Worm (Caenorhabditis elegans) whole organism, L1 larva: Measurements from ENCODE around the gene Y48A6C.4.
A peak's percentile ranks its signal among the peaks of the same experiment; 100 is the strongest.

Experiments used
- C04F5.9 ChIP-seq: sonication (generic microtip); optimal IDR thresholded peaks from 2 replicates; lab custom pipeline; 2016; ENCODE audit warnings: missing genetic modification characterization, missing compliant biosample characterization
- C16A3.4 ChIP-seq: fragments of 150-350 bp; optimal IDR thresholded peaks from 2 replicates; lab custom pipeline; 2014; ENCODE audit warnings: missing biosample characterization, missing genetic modification characterization
- aha-1 ChIP-seq: fragments of 150-350 bp; optimal IDR thresholded peaks from 2 replicates; lab custom pipeline; 2014; ENCODE audit warnings: missing biosample characterization, missing genetic modification characterization
- aly-2 ChIP-seq: fragments of 150-350 bp; optimal IDR thresholded peaks from 2 replicates; lab custom pipeline; 2014; ENCODE audit warnings: missing biosample characterization, missing genetic modification characterization
- blmp-1 ChIP-seq: fragments of 150-350 bp; optimal IDR thresholded peaks from 2 replicates; lab custom pipeline; 2014; ENCODE audit warnings: missing biosample characterization, missing genetic modification characterization
- ceh-63 ChIP-seq: fragments of 200-800 bp; sonication (Bioruptor generic); optimal IDR thresholded peaks from 2 replicates; lab custom pipeline; 2018; ENCODE audit warnings: mild to moderate bottlenecking, missing genetic modification characterization, missing compliant biosample characterization
- ceh-8 ChIP-seq: fragments of 200-800 bp; sonication (Bioruptor generic); optimal IDR thresholded peaks from 2 replicates; lab custom pipeline; 2018; ENCODE audit warnings: mild to moderate bottlenecking, missing genetic modification characterization, moderate library complexity, missing compliant biosample characterization
- ceh-82 ChIP-seq, 3 experiments: fragments of 150-350 bp in 1 of 3; sonication (generic microtip) in 2 of 3; optimal IDR thresholded peaks; 2 replicates each; lab custom pipeline; 2014 to 2017; ENCODE audit warnings: missing biosample characterization in 3 of 3, missing genetic modification characterization in 3 of 3
- ceh-90 ChIP-seq: sonication (generic microtip); optimal IDR thresholded peaks from 2 replicates; lab custom pipeline; 2016; ENCODE audit warnings: missing genetic modification characterization, missing compliant biosample characterization
- ces-1 ChIP-seq: fragments of 150-350 bp; optimal IDR thresholded peaks from 2 replicates; lab custom pipeline; 2014; ENCODE audit warnings: missing biosample characterization, missing genetic modification reagents, missing genetic modification characterization
- dpl-1 ChIP-seq, 3 experiments: fragments of 150-350 bp in 2 of 3; sonication (generic microtip) in 1 of 3; optimal IDR thresholded peaks; 2 replicates each; lab custom pipeline; 2014 to 2017; ENCODE audit warnings: missing biosample characterization in 3 of 3, missing genetic modification characterization in 3 of 3, missing genetic modification reagents in 3 of 3
- efl-1 ChIP-seq, 4 experiments: fragments of 150-350 bp; optimal IDR thresholded peaks in 3 of 4; peaks in 1 of 4; 1 replicate in 1 of 4; 2 replicates in 3 of 4; lab custom pipeline; 2014; ENCODE audit warnings: missing biosample characterization in 2 of 4, missing genetic modification characterization in 2 of 4, missing genetic modification reagents in 2 of 4
- efl-3 ChIP-seq: fragments of 200-800 bp; sonication (Bioruptor generic); optimal IDR thresholded peaks from 2 replicates; lab custom pipeline; 2018; ENCODE audit warnings: mild to moderate bottlenecking, missing genetic modification characterization, missing compliant biosample characterization
- egl-13 ChIP-seq: sonication (generic microtip); optimal IDR thresholded peaks from 2 replicates; lab custom pipeline; 2016; ENCODE audit warnings: missing genotype, missing genetic modification reagents, missing genetic modification characterization, missing compliant biosample characterization
- egl-27 ChIP-seq, 2 experiments: fragments of 150-350 bp in 1 of 2; sonication (generic microtip); optimal IDR thresholded peaks; 3 replicates each; lab custom pipeline; 2017 to 2018; ENCODE audit warnings: missing biosample characterization in 2 of 2, missing genetic modification characterization in 2 of 2, missing genetic modification reagents in 2 of 2
- ets-5 ChIP-seq: fragments of 200-800 bp; sonication (Bioruptor generic); IDR thresholded peaks from 2 replicates; pipeline ENCODE4 v1.3.6; 2022; ENCODE audit warnings: missing genetic modification characterization, missing compliant biosample characterization
- fkh-4 ChIP-seq: sonication (generic microtip); optimal IDR thresholded peaks from 2 replicates; lab custom pipeline; 2016; ENCODE audit warnings: missing compliant biosample characterization, missing genetic modification characterization, borderline replicate concordance
- fkh-8 ChIP-seq: sonication (generic microtip); optimal IDR thresholded peaks from 2 replicates; lab custom pipeline; 2016; ENCODE audit warnings: mild to moderate bottlenecking, missing genetic modification characterization, missing compliant biosample characterization
- hlh-17 ChIP-seq: fragments of 200-800 bp; sonication (Bioruptor generic); optimal IDR thresholded peaks from 2 replicates; lab custom pipeline; 2018; ENCODE audit warnings: missing genetic modification characterization, mild to moderate bottlenecking, missing compliant biosample characterization, moderate library complexity, borderline replicate concordance
- hpl-2 ChIP-seq: fragments of 150-350 bp; optimal IDR thresholded peaks from 2 replicates; lab custom pipeline; 2014; ENCODE audit warnings: missing biosample characterization, missing genetic modification reagents, missing genetic modification characterization
- jun-1 ChIP-seq: fragments of 150-350 bp; optimal IDR thresholded peaks from 2 replicates; lab custom pipeline; 2014; ENCODE audit warnings: missing biosample characterization, missing genetic modification reagents, missing genetic modification characterization
- lin-15B ChIP-seq: fragments of 150-350 bp; sonication (generic microtip); optimal IDR thresholded peaks from 3 replicates; lab custom pipeline; 2014; ENCODE audit warnings: missing biosample characterization, missing genetic modification characterization
- lin-35 ChIP-seq, 2 experiments: fragments of 150-350 bp; optimal IDR thresholded peaks; 2 replicates each; lab custom pipeline; 2014; ENCODE audit warnings: missing biosample characterization in 2 of 2, missing genetic modification characterization in 2 of 2, missing genetic modification reagents in 2 of 2
- lir-3 ChIP-seq: sonication (generic microtip); optimal IDR thresholded peaks from 2 replicates; lab custom pipeline; 2016; ENCODE audit warnings: mild to moderate bottlenecking, missing genetic modification characterization, moderate library complexity, missing compliant biosample characterization; ENCODE audit not compliant: poor library complexity
- lsy-2 ChIP-seq, 2 experiments: fragments of 150-350 bp; optimal IDR thresholded peaks; 2 replicates each; lab custom pipeline; 2014; ENCODE audit warnings: missing biosample characterization in 2 of 2, missing genetic modification characterization in 2 of 2
- mab-9 ChIP-seq: fragments of 200-800 bp; sonication (Bioruptor generic); IDR thresholded peaks from 2 replicates; pipeline ENCODE4 v1.3.6; 2022; ENCODE audit warnings: missing genetic modification reagents, missing genetic modification characterization, missing compliant biosample characterization
- mef-2 ChIP-seq: fragments of 150-350 bp; optimal IDR thresholded peaks from 2 replicates; lab custom pipeline; 2014; ENCODE audit warnings: missing biosample characterization, missing genetic modification characterization
- mep-1 ChIP-seq: fragments of 150-350 bp; optimal IDR thresholded peaks from 2 replicates; lab custom pipeline; 2014; ENCODE audit warnings: missing biosample characterization, missing genetic modification characterization
- nhr-11 ChIP-seq: fragments of 150-350 bp; optimal IDR thresholded peaks from 2 replicates; lab custom pipeline; 2014; ENCODE audit warnings: missing biosample characterization, missing genetic modification characterization
- nhr-12 ChIP-seq: sonication (generic microtip); optimal IDR thresholded peaks from 2 replicates; lab custom pipeline; 2017; ENCODE audit warnings: missing biosample characterization, missing genetic modification characterization
- nhr-19 ChIP-seq: fragments of 200-800 bp; sonication (Bioruptor generic); conservative IDR thresholded peaks from 2 replicates; pipeline ENCODE4 v1.3.6; 2022; ENCODE audit warnings: missing genetic modification characterization, missing compliant biosample characterization
- nhr-20 ChIP-seq: sonication (generic microtip); optimal IDR thresholded peaks from 2 replicates; lab custom pipeline; 2016; ENCODE audit warnings: mild to moderate bottlenecking, missing genetic modification characterization, missing compliant biosample characterization
- nhr-28 ChIP-seq: fragments of 150-350 bp; optimal IDR thresholded peaks from 2 replicates; lab custom pipeline; 2014; ENCODE audit warnings: missing biosample characterization, missing genetic modification characterization
- nhr-71 ChIP-seq: sonication (generic microtip); optimal IDR thresholded peaks from 2 replicates; lab custom pipeline; 2016; ENCODE audit warnings: mild to moderate bottlenecking, missing genetic modification characterization, moderate library complexity, missing compliant biosample characterization
- nhr-76 ChIP-seq: sonication (generic microtip); optimal IDR thresholded peaks from 2 replicates; lab custom pipeline; 2017; ENCODE audit warnings: missing biosample characterization, missing genetic modification characterization
- nhr-77 ChIP-seq: fragments of 150-350 bp; optimal IDR thresholded peaks from 2 replicates; lab custom pipeline; 2014; ENCODE audit warnings: missing biosample characterization, missing genetic modification characterization
- nhr-85 ChIP-seq: sonication (generic microtip); peaks from one replicate; lab custom pipeline; 2016; ENCODE audit warnings: missing genetic modification characterization, inconsistent platforms, missing compliant biosample characterization
- pqm-1 ChIP-seq: sonication (generic microtip); optimal IDR thresholded peaks from 3 replicates; lab custom pipeline; 2017; ENCODE audit warnings: missing biosample characterization, missing genetic modification characterization
- rnt-1 ChIP-seq: sonication (generic microtip); optimal IDR thresholded peaks from 2 replicates; lab custom pipeline; 2016; ENCODE audit warnings: mild to moderate bottlenecking, missing genetic modification characterization, moderate library complexity, missing compliant biosample characterization
- skn-1 ChIP-seq: fragments of 150-350 bp; optimal IDR thresholded peaks from 2 replicates; lab custom pipeline; 2014; ENCODE audit warnings: missing biosample characterization, missing genetic modification characterization
- snpc-4 ChIP-seq: fragments of 150-350 bp; optimal IDR thresholded peaks from 2 replicates; lab custom pipeline; 2014; ENCODE audit warnings: missing biosample characterization, missing genetic modification characterization
- sox-4 ChIP-seq: sonication (generic microtip); optimal IDR thresholded peaks from 2 replicates; lab custom pipeline; 2016; ENCODE audit warnings: missing genetic modification characterization, missing compliant biosample characterization
- sptf-1 ChIP-seq: fragments of 150-350 bp; optimal IDR thresholded peaks from 2 replicates; lab custom pipeline; 2014; ENCODE audit warnings: missing biosample characterization, missing genetic modification characterization
- tbx-2 ChIP-seq: sonication (generic microtip); optimal IDR thresholded peaks from 2 replicates; lab custom pipeline; 2016; ENCODE audit warnings: missing genetic modification characterization, missing compliant biosample characterization
- unc-130 ChIP-seq: fragments of 150-350 bp; optimal IDR thresholded peaks from 2 replicates; lab custom pipeline; 2017; ENCODE audit warnings: missing biosample characterization, missing genetic modification characterization, inconsistent platforms
- unc-86 ChIP-seq: sonication (generic microtip); optimal IDR thresholded peaks from 2 replicates; lab custom pipeline; 2016; ENCODE audit warnings: missing genetic modification characterization, missing compliant biosample characterization
- unc-98 ChIP-seq: fragments of 200-800 bp; sonication (Bioruptor generic); IDR thresholded peaks from 2 replicates; pipeline ENCODE4 v1.3.6; 2022; ENCODE audit warnings: missing genetic modification characterization, missing compliant biosample characterization
- zag-1 ChIP-seq: fragments of 150-350 bp; optimal IDR thresholded peaks from 2 replicates; lab custom pipeline; 2014; ENCODE audit warnings: missing biosample characterization, missing genetic modification characterization
- zip-4 ChIP-seq: fragments of 200-800 bp; sonication (Bioruptor generic); optimal IDR thresholded peaks from 2 replicates; lab custom pipeline; 2018; ENCODE audit warnings: mild to moderate bottlenecking, missing genetic modification characterization, moderate library complexity, missing compliant biosample characterization
- ztf-11 ChIP-seq, 2 experiments: sonication (generic microtip); optimal IDR thresholded peaks; 2 replicates each; lab custom pipeline; 2016 to 2017; ENCODE audit warnings: missing genetic modification characterization in 2 of 2, missing biosample characterization in 1 of 2, missing compliant biosample characterization in 1 of 2

Y48A6C.4 gene

DNA sequence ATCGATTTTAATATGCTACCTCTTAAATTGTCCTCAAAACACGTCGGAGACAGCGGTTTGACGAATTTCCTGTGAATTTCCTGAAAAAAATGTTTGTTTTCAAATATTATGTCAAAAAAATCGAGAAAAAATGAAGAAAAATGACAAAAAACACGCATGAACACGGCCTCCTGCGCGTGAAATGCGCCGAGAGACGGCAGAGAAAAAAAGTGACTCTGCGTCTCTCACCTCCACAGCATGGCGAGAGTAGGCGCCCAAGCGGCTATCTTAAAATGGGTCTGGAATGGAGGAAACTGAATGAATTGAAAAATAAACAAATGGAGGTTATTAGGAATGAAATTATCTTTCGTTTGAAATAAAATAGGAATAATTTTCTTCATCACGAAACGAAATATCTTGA lies 8.8 kb upstream of the Y48A6C.4 start (continued):
- TF ChIP-seq zip-4 (GFP tag; lab: Kevin White, UChicago) = peak; percentile 46
- TF ChIP-seq unc-98 = peak; percentile 79
- TF ChIP-seq egl-13 = peak; percentile 69
- no peak for TF ChIP-seq aha-1 (tag; lab: Kevin White, UChicago)
- TF ChIP-seq skn-1 = peak; percentile 55
- peak; percentile 88 for TF ChIP-seq nhr-71 (tag; lab: Kevin White, UChicago)
- TF ChIP-seq nhr-20 (tag; lab: Kevin White, UChicago) = peak; percentile 69
- TF ChIP-seq ceh-63 = no peak
- TF ChIP-seq C16A3.4 (tag; lab: Kevin White, UChicago) = peak; percentile 29
- peak; percentile 72 for TF ChIP-seq mep-1 (tag; lab: Kevin White, UChicago)
- peak; percentile 84 for TF ChIP-seq tbx-2 (tag; lab: Kevin White, UChicago)
- peak; percentile 57 for TF ChIP-seq fkh-4 (tag; lab: Kevin White, UChicago)
- peak; percentile 88 for TF ChIP-seq efl-1 (optimal IDR thresholded peaks at IDR 0.05; lab: Kevin White, UChicago)
- TF ChIP-seq efl-1 (GFP tag; optimal IDR thresholded peaks at IDR 0.05 in 1 of 2; lab: Kevin White, UChicago) = peak; percentile 78 to 98
- peak; percentile 70 for TF ChIP-seq nhr-85 (tag; lab: Kevin White, UChicago)
- TF ChIP-seq lsy-2 (tag; optimal IDR thresholded peaks at IDR 0.05; lab: Kevin White, UChicago) = peak; percentile 61 to 74
- no peak for TF ChIP-seq nhr-76 (tag; lab: Kevin White, UChicago)
- TF ChIP-seq nhr-19 (GFP tag; lab: Robert Waterston, UW) = peak; percentile 80; the same call in 1 of the 2 replicates
- no peak for TF ChIP-seq ets-5
- peak; percentile 68 for TF ChIP-seq mab-9 (GFP tag; lab: Robert Waterston, UW)
- peak; percentile 66 to 83 for TF ChIP-seq lin-35 (GFP tag; optimal IDR thresholded peaks at IDR 0.05; lab: Kevin White, UChicago)
- TF ChIP-seq hlh-17 (GFP tag; lab: Kevin White, UChicago) = no peak
- no peak for TF ChIP-seq nhr-12 (tag; lab: Kevin White, UChicago)
- no peak for TF ChIP-seq unc-130 (tag; lab: Kevin White, UChicago)
- peak; percentile 53 for TF ChIP-seq sox-4 (tag; lab: Kevin White, UChicago)
- no peak for TF ChIP-seq pqm-1 (tag; lab: Kevin White, UChicago)
- no peak for TF ChIP-seq hpl-2 (GFP tag; lab: Kevin White, UChicago)
- TF ChIP-seq ztf-11 (tag; optimal IDR thresholded peaks at IDR 0.05; lab: Kevin White, UChicago) = peak in 1 of 2 experiments; percentile 67
- peak; percentile 65 for TF ChIP-seq efl-3 (GFP tag; lab: Kevin White, UChicago)
- peak; percentile 57 for TF ChIP-seq lin-15B (tag; lab: Kevin White, UChicago)
- TF ChIP-seq jun-1 (tag; lab: Kevin White, UChicago) = peak; percentile 33
- peak; percentile 44 for TF ChIP-seq nhr-77 (tag; lab: Kevin White, UChicago)
- TF ChIP-seq aly-2 (tag; lab: Kevin White, UChicago) = no peak
- TF ChIP-seq lir-3 (tag; lab: Kevin White, UChicago) = peak; percentile 73
- no peak for TF ChIP-seq nhr-28 (tag; lab: Kevin White, UChicago)
- TF ChIP-seq unc-86 (tag; lab: Kevin White, UChicago) = peak; percentile 77
- TF ChIP-seq rnt-1 (tag; lab: Kevin White, UChicago) = peak; percentile 96
- peak; percentile 69 for TF ChIP-seq C04F5.9

DNA sequence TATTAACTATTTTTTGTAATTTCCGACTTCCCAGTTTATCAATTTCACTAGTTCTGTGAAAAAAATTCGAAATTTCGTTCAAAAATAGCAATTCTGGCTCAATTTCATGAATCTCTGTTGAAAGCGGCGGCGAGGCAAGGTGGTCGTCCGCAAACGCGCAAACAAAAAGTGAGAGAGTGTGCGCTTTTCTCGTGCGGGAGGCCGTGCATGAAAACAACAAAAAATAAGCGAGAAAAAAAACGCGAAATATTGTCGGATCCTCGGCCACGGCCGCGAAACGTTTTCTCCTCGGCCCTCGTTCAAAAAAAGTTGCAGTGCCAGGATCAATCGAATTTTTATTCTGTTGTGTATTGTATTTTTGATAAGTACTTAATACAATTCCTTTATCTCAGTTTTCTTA lies 6.9 kb upstream of the Y48A6C.4 start:
- TF ChIP-seq mep-1 (tag; lab: Kevin White, UChicago) (peak; percentile 38), efl-3 (GFP tag; lab: Kevin White, UChicago) (no peak), sptf-1 (tag; lab: Kevin White, UChicago) (no peak), mef-2 (tag; lab: Kevin White, UChicago) (no peak), unc-130 (tag; lab: Kevin White, UChicago) (no peak), lin-35 (GFP tag; optimal IDR thresholded peaks at IDR 0.05; lab: Kevin White, UChicago) (peak; percentile 32 to 59), dpl-1 (GFP tag; optimal IDR thresholded peaks at IDR 0.05; lab: Kevin White, UChicago) (peak; percentile 34 to 57 (median 56)), ceh-82 (tag; optimal IDR thresholded peaks at IDR 0.05; lab: Kevin White, UChicago) (peak; percentile 10 to 29 (median 14)), nhr-76 (tag; lab: Kevin White, UChicago) (no peak), pqm-1 (tag; lab: Kevin White, UChicago) (no peak), efl-1 (optimal IDR thresholded peaks at IDR 0.05; lab: Kevin White, UChicago) (peak; percentile 32 to 74), efl-1 (GFP tag; optimal IDR thresholded peaks at IDR 0.05 in 1 of 2; lab: Kevin White, UChicago) (peak; percentile 66 to 95), unc-98 (peak; percentile 46; the same call in 1 of the 2 replicates), zag-1 (tag; lab: Kevin White, UChicago) (no peak), snpc-4 (tag; lab: Kevin White, UChicago) (no peak), nhr-11 (tag; lab: Kevin White, UChicago) (no peak), nhr-19 (GFP tag; lab: Robert Waterston, UW) (peak; percentile 75), ceh-8 (GFP tag; lab: Kevin White, UChicago) (peak; percentile 36), ceh-90 (tag; lab: Kevin White, UChicago) (peak; percentile 75), ces-1 (GFP tag; lab: Kevin White, UChicago) (no peak), egl-27 (tag; optimal IDR thresholded peaks at IDR 0.05; lab: Kevin White, UChicago) (no peak), jun-1 (tag; lab: Kevin White, UChicago) (no peak), blmp-1 (tag; lab: Kevin White, UChicago) (no peak), fkh-8 (tag; lab: Kevin White, UChicago) (peak; percentile 61), ets-5 (no peak)
